Fruit fly (Drosophila melanogaster): Measurements from ENCODE around the gene ND-20.

Gene ND-20

dm6 chrX:15986654-15987053 is at the start of gene ND-20 (continued):
- peak; percentile 0 for TF ChIP-seq Ssrp (tag; optimal IDR thresholded peaks at IDR 0.05)
- no peak for TF ChIP-seq run (tag; optimal IDR thresholded peaks at IDR 0.05)
- peak in 1 of 2 experiments; percentile 95 for TF ChIP-seq Eip74EF (GFP tag; optimal IDR thresholded peaks at IDR 0.05)
- peak; percentile 97 for TF ChIP-seq CG30020 (tag; optimal IDR thresholded peaks at IDR 0.05)
- TF ChIP-seq CG14014 (GFP tag; IDR thresholded peaks at IDR 0.05) = no peak
- TF ChIP-seq Bdp1 (GFP tag; optimal IDR thresholded peaks at IDR 0.05) = no peak
- TF ChIP-seq chif (GFP tag; optimal IDR thresholded peaks at IDR 0.05) = no peak
- TF ChIP-seq CG14441 (GFP tag; IDR thresholded peaks at IDR 0.05) = peak; percentile 28; the same call in 1 of the 2 replicates
- TF ChIP-seq Ada2b (GFP tag; IDR thresholded peaks at IDR 0.05) = no peak
- TF ChIP-seq CoRest (tag; optimal IDR thresholded peaks at IDR 0.05) = peak; percentile 48
- TF ChIP-seq CG13287 (GFP tag; IDR thresholded peaks at IDR 0.05; ENCODE audit: partially characterized antibody) = peak; percentile 13; the same call in 1 of the 2 replicates
- no peak for TF ChIP-seq Camta (GFP tag; optimal IDR thresholded peaks at IDR 0.05)
- TF ChIP-seq pros (GFP tag; optimal IDR thresholded peaks at IDR 0.05) = no peak
- no peak for TF ChIP-seq ranshi (GFP tag; IDR thresholded peaks at IDR 0.05)
- peak; percentile 87 for TF ChIP-seq ERR (GFP tag; optimal IDR thresholded peaks at IDR 0.05)
- TF ChIP-seq D19A (tag; optimal IDR thresholded peaks at IDR 0.05) = peak; percentile 8
- TF ChIP-seq Fer3 (tag; optimal IDR thresholded peaks at IDR 0.05) = no peak
- no peak for TF ChIP-seq exex (tag; optimal IDR thresholded peaks at IDR 0.05)
- TF ChIP-seq CG2889 (GFP tag; IDR thresholded peaks at IDR 0.05) = no peak
- TF ChIP-seq BtbVII (GFP tag; optimal IDR thresholded peaks at IDR 0.05) = no peak
- no peak for TF ChIP-seq CG12744 (GFP tag; optimal IDR thresholded peaks at IDR 0.05)
- peak; percentile 85 for TF ChIP-seq row (GFP tag; IDR thresholded peaks at IDR 0.05)
- TF ChIP-seq Hr39 (optimal IDR thresholded peaks at IDR 0.05) = no peak
- TF ChIP-seq CG15269 (tag; optimal IDR thresholded peaks at IDR 0.05) = no peak
- peak; percentile 18 for TF ChIP-seq CG9876 (GFP tag; optimal IDR thresholded peaks at IDR 0.05)
- TF ChIP-seq al (GFP tag; IDR thresholded peaks at IDR 0.05) = no peak
- no peak for TF ChIP-seq peb (GFP tag; IDR thresholded peaks at IDR 0.05)
- TF ChIP-seq Meics (GFP tag; optimal IDR thresholded peaks at IDR 0.05) = no peak
- peak; percentile 38; the same call in 1 of the 3 replicates for TF ChIP-seq knrl (GFP tag; IDR thresholded peaks at IDR 0.05; ENCODE audit: partially characterized antibody)
- no peak for TF ChIP-seq az2 (GFP tag; optimal IDR thresholded peaks at IDR 0.05)
- TF ChIP-seq cwo (GFP tag; optimal IDR thresholded peaks at IDR 0.05) = no peak
- 0 out of 3 replicates have a peak, but pooled peaks have one; percentile 27 for TF ChIP-seq CG17361 (GFP tag; IDR thresholded peaks at IDR 0.05)
- TF ChIP-seq sens (GFP tag) = peak; percentile 80
- TF ChIP-seq fru (optimal IDR thresholded peaks at IDR 0.05) = no peak
- no peak for TF ChIP-seq seq (GFP tag; IDR thresholded peaks at IDR 0.05)
- TF ChIP-seq so (GFP tag; IDR thresholded peaks at IDR 0.05) = no peak
- TF ChIP-seq CG30403 (GFP tag; optimal IDR thresholded peaks at IDR 0.05) = peak; percentile 6
- peak; percentile 13 for TF ChIP-seq gcm (GFP tag; optimal IDR thresholded peaks at IDR 0.05)
- peak; percentile 79 for TF ChIP-seq CG15514 (GFP tag; optimal IDR thresholded peaks at IDR 0.05)
- peak; percentile 43 for TF ChIP-seq CG2712 (tag; optimal IDR thresholded peaks at IDR 0.05)
- no peak for TF ChIP-seq CG12299 (tag; optimal IDR thresholded peaks at IDR 0.05)
- TF ChIP-seq MTF-1 (GFP tag; optimal IDR thresholded peaks at IDR 0.05; ENCODE audit: borderline replicate concordance) = no peak
- TF ChIP-seq CG17829 (tag; optimal IDR thresholded peaks at IDR 0.05) = peak; percentile 45
- TF ChIP-seq dati (GFP tag; IDR thresholded peaks at IDR 0.05) = no peak
- no peak for TF ChIP-seq CG12769 (tag; optimal IDR thresholded peaks at IDR 0.05)
- no peak for TF ChIP-seq org-1 (GFP tag; optimal IDR thresholded peaks at IDR 0.05)
- TF ChIP-seq vvl (GFP tag; IDR thresholded peaks at IDR 0.05) = peak; percentile 52
- no peak for TF ChIP-seq wek (GFP tag; optimal IDR thresholded peaks at IDR 0.05)
- TF ChIP-seq CG11456 (GFP tag; IDR thresholded peaks at IDR 0.05) = no peak
- peak; percentile 27 for TF ChIP-seq mam (GFP tag; optimal IDR thresholded peaks at IDR 0.05)
- no peak for TF ChIP-seq CG6854 (GFP tag; optimal IDR thresholded peaks at IDR 0.05)
- no peak for TF ChIP-seq yki (optimal IDR thresholded peaks at IDR 0.05)
- no peak for TF ChIP-seq hth (optimal IDR thresholded peaks at IDR 0.05)

All from whole organism, embryonic.